Fruit fly (Drosophila melanogaster): ENCODE data around the gene Culd.
A peak's percentile ranks its signal among the peaks of the same experiment; 100 is the strongest.

DNA sequence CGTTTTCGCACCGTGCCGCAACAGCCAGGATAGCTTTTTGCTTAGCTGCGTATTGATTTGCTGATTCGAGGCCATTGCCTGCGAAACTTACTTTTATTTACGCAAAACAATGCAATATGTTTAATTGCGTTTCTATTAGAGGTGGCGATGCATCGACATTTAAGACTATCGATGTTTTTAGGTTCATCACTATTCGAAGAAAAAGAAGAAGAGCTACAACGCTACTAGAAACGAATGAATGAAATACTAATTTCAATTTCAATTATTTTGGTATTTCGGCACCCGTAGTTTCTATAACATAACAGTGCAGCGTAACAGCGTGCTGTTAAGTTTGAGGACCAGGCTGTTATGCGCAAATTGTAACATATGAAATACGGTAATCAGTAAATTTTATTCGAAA is 49.0 kb upstream of the Culd start, which contains the start of the genes Tpt, mkg-p and CG13667:
- TF ChIP-seq CG8478 (optimal IDR thresholded peaks at IDR 0.05) (no peak), CTCF (optimal IDR thresholded peaks at IDR 0.05) (peak in 1 of 2 experiments; percentile 37)
